Worm (Caenorhabditis elegans): ENCODE measurements around the gene C17C3.24.

The C17C3.24 gene

DNA sequence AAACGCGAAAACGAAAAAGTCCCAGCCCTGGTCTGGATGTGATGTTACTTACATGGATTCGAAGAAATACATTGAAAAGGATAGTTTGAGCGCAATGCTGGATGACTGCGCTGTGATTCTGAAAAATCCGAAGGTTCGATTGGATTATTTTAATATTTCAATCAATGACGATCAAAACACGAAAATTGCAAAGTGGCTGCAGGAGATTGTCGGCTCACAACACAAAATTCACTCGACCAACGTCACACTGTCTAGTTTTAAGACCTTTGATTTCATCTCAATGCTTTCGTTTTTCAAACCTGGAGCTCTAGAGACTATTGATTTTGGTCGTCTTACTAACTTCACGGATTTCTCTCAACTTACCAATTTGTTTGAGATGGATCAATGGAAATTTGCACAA lies 9.9 kb upstream of the C17C3.24 start, which contains the start of gene C17C3.5:
TSS of gene C17C3.5 (plus strand) at position 301 of the 400 bp plus-strand sequence.
- no peak for TF ChIP-seq jun-1 (tag; optimal IDR thresholded peaks at IDR 0.05)
- TF ChIP-seq ZK546.5 (tag; optimal IDR thresholded peaks at IDR 0.05): no peak
- TF ChIP-seq ceh-9 (tag; optimal IDR thresholded peaks at IDR 0.05): no peak
- TF ChIP-seq nhr-43 (tag; optimal IDR thresholded peaks at IDR 0.05; ENCODE audit: poor library complexity, severe bottlenecking): no peak
- TF ChIP-seq fkh-2 (tag; optimal IDR thresholded peaks at IDR 0.05): no peak
- no peak for TF ChIP-seq snpc-4 (tag; optimal IDR thresholded peaks at IDR 0.05)
- no peak for TF ChIP-seq ceh-28 (tag; optimal IDR thresholded peaks at IDR 0.05)
- TF ChIP-seq ceh-82 (tag; optimal IDR thresholded peaks at IDR 0.05): no peak
- no peak for TF ChIP-seq fos-1 (tag; optimal IDR thresholded peaks at IDR 0.05)
- TF ChIP-seq elt-1 (tag; optimal IDR thresholded peaks at IDR 0.05): no peak
- TF ChIP-seq pha-4 (tag; optimal IDR thresholded peaks at IDR 0.05): no peak
- no peak for TF ChIP-seq ztf-11 (tag; optimal IDR thresholded peaks at IDR 0.05)
- TF ChIP-seq nhr-76 (tag; optimal IDR thresholded peaks at IDR 0.05): no peak
- TF ChIP-seq nhr-77 (tag; optimal IDR thresholded peaks at IDR 0.05): no peak
- no peak for TF ChIP-seq daf-12 (tag; optimal IDR thresholded peaks at IDR 0.05)
- no peak for TF ChIP-seq ceh-16 (tag; optimal IDR thresholded peaks at IDR 0.05)

DNA sequence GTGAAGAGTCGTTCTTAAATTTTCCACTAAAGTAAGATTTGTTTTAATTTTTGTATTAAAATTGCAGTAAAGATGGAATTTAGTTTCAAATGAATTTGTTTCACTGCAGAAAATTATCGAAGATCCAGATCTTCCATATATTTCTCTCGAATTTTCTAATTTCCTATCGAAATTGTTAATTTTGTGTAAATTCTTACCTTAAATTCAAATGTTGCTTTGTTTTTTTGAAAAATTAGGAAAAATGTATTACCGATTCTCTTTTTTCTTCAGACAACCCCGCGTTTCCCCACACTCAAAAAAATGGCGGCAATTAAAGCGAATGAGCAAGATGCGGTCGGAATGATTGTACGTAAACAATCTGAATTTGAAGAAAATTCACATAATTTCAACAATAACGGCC lies 8.2 kb upstream of the C17C3.24 start, which contains the start of gene C17C3.6:
TSS of gene C17C3.6 (plus strand) at position 301 of the 400 bp plus-strand sequence.
- TF ChIP-seq jun-1 (tag; optimal IDR thresholded peaks at IDR 0.05) (no peak), fos-1 (tag; optimal IDR thresholded peaks at IDR 0.05) (no peak), ceh-82 (tag; optimal IDR thresholded peaks at IDR 0.05) (no peak), elt-2 (tag; optimal IDR thresholded peaks at IDR 0.05) (no peak), tbx-2 (tag; optimal IDR thresholded peaks at IDR 0.05) (no peak), nfya-1 (tag; optimal IDR thresholded peaks at IDR 0.05; ENCODE audit: insufficient read depth) (no peak), ztf-4 (tag; optimal IDR thresholded peaks at IDR 0.05) (no peak), fkh-2 (tag; optimal IDR thresholded peaks at IDR 0.05) (no peak), mml-1 (tag; optimal IDR thresholded peaks at IDR 0.05) (no peak), elt-3 (tag; optimal IDR thresholded peaks at IDR 0.05) (no peak), sea-2 (GFP tag; optimal IDR thresholded peaks at IDR 0.05) (no peak), nhr-237 (tag; optimal IDR thresholded peaks at IDR 0.05) (no peak), nhr-23 (tag; optimal IDR thresholded peaks at IDR 0.05) (no peak), aly-2 (tag; optimal IDR thresholded peaks at IDR 0.05) (no peak), nhr-43 (tag; optimal IDR thresholded peaks at IDR 0.05; ENCODE audit: poor library complexity, severe bottlenecking) (no peak)

DNA sequence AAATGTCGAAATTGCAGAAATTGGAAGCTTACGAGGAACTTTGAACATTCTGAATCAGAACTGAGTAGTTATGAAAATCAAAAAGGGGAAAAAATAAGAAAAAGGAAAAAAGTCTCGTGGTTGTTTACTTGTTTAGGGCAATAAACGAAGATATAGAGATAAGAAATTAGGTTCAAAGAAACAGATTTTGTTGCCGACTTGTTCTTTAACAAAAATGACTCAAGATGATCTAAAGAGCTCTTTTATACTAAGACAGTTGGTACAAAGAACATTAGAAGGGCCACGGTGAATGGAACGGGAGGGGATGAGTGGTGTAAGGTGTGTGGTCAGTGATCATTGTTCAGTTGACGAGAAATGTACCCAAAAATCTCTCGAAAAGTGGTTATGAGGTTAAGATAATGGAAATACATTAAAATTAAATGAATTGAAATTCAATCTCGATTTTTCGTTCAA lies 5.9 kb upstream of the C17C3.24 start, which contains the start of gene acdh-2:
TSS of gene acdh-2 (minus strand) at position 51 of the 453 bp plus-strand sequence.
- no peak for TF ChIP-seq ceh-28 (tag; optimal IDR thresholded peaks at IDR 0.05)
- TF ChIP-seq fkh-2 (tag; optimal IDR thresholded peaks at IDR 0.05): no peak
- no peak for TF ChIP-seq unc-39 (tag; optimal IDR thresholded peaks at IDR 0.05)
- peak; percentile 18 for TF ChIP-seq nhr-43 (tag; optimal IDR thresholded peaks at IDR 0.05; ENCODE audit: poor library complexity, severe bottlenecking)
- no peak for TF ChIP-seq daf-12 (tag; optimal IDR thresholded peaks at IDR 0.05)
- no peak for TF ChIP-seq nhr-237 (tag; optimal IDR thresholded peaks at IDR 0.05)
- TF ChIP-seq ceh-9 (tag; optimal IDR thresholded peaks at IDR 0.05): no peak
- no peak for TF ChIP-seq ceh-16 (tag; optimal IDR thresholded peaks at IDR 0.05)
- TF ChIP-seq nfya-1 (tag; optimal IDR thresholded peaks at IDR 0.05; ENCODE audit: insufficient read depth): peak; percentile 35
- TF ChIP-seq jun-1 (tag; optimal IDR thresholded peaks at IDR 0.05): no peak

DNA sequence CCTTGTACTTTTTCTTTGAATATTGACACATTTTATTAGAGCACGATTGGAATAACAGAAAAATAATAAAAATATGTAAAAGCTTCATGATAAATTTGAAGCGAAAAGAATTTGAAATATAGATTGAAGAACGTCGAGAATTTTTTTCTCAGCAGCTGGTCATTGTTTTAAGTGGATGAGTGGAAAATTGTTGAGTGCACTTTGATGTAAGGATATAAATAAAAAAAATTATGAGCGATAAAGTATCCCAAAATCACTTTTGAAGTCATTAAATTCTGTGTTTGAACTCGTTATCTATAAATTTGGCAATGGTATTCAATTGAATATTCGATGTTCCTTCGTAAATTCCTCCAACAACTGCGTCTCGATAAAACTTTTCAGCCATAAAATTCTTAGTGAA lies 3.2 kb upstream of the C17C3.24 start, which contains the start of gene ins-13:
TSS of gene ins-13 (minus strand) at position 101 of the 400 bp plus-strand sequence.
- TF ChIP-seq nhr-43 (tag; optimal IDR thresholded peaks at IDR 0.05; ENCODE audit: poor library complexity, severe bottlenecking) (no peak), nhr-28 (tag; optimal IDR thresholded peaks at IDR 0.05) (no peak)

DNA sequence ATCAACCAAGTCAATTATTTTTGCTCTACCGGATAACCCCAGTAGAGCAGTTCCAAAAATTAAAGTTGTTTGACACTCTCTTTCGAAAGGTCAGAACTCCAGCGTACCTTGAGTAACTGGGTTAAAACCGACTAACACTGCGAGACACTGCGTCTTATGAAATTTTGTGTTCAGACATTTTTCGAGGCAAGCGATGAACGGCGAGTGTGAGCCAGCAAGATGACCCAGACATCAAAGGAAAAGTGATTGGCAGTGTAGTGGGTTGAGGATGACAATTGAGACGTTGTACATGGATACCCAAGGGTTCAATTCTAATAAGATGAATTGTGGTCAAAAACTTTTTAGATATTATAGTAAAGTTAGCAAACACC lies 2.5 kb upstream of the C17C3.24 start:
- peak; percentile 58 for TF ChIP-seq ceh-28 (tag; optimal IDR thresholded peaks at IDR 0.05)
- peak; percentile 72 for TF ChIP-seq lin-39 (tag; optimal IDR thresholded peaks at IDR 0.05)
- no peak for TF ChIP-seq ztf-11 (tag; optimal IDR thresholded peaks at IDR 0.05)
- TF ChIP-seq nhr-23 (tag; optimal IDR thresholded peaks at IDR 0.05): peak; percentile 55
- no peak for TF ChIP-seq mml-1 (tag; optimal IDR thresholded peaks at IDR 0.05)
- TF ChIP-seq jun-1 (tag; optimal IDR thresholded peaks at IDR 0.05): peak; percentile 41
- peak; percentile 31 for TF ChIP-seq pqm-1 (tag; optimal IDR thresholded peaks at IDR 0.05)
- peak; percentile 84 for TF ChIP-seq elt-2 (tag; optimal IDR thresholded peaks at IDR 0.05)
- TF ChIP-seq mdl-1 (tag; optimal IDR thresholded peaks at IDR 0.05): no peak
- TF ChIP-seq ama-1 (optimal IDR thresholded peaks at IDR 0.05): peak; percentile 99
- TF ChIP-seq nhr-25 (tag; optimal IDR thresholded peaks at IDR 0.05): peak; percentile 60
- TF ChIP-seq skn-1 (tag; optimal IDR thresholded peaks at IDR 0.05): peak; percentile 57
- TF ChIP-seq unc-62 (GFP tag; optimal IDR thresholded peaks at IDR 0.05): peak; percentile 51
- TF ChIP-seq daf-12 (tag; optimal IDR thresholded peaks at IDR 0.05): no peak
- no peak for TF ChIP-seq elt-3 (tag; optimal IDR thresholded peaks at IDR 0.05)
- peak; percentile 60 for TF ChIP-seq egl-5 (tag; optimal IDR thresholded peaks at IDR 0.05)
- TF ChIP-seq unc-39 (tag; optimal IDR thresholded peaks at IDR 0.05): no peak
- peak; percentile 80 for TF ChIP-seq nfya-1 (tag; optimal IDR thresholded peaks at IDR 0.05; ENCODE audit: insufficient read depth)
- TF ChIP-seq lin-15B (tag; optimal IDR thresholded peaks at IDR 0.05): peak; percentile 26
- peak; percentile 81 for TF ChIP-seq pha-4 (tag; optimal IDR thresholded peaks at IDR 0.05)
- peak; percentile 63 for TF ChIP-seq nhr-43 (tag; optimal IDR thresholded peaks at IDR 0.05; ENCODE audit: poor library complexity, severe bottlenecking)
- TF ChIP-seq fos-1 (tag; optimal IDR thresholded peaks at IDR 0.05): no peak
- peak; percentile 99 for TF ChIP-seq snpc-4 (tag; optimal IDR thresholded peaks at IDR 0.05)
- TF ChIP-seq R02D3.7 (tag; optimal IDR thresholded peaks at IDR 0.05): no peak
